Fruit fly (Drosophila melanogaster): Measurements from ENCODE around the gene CG8132.

The CG8132 gene

dm6 chr3R:9433270-9433669 is 32.0 kb downstream of the CG8132 start:
- TF ChIP-seq mirr (GFP tag; optimal IDR thresholded peaks at IDR 0.05) = peak; percentile 34
- 0 out of 3 replicates have a peak, but pooled peaks have one; percentile 12 for TF ChIP-seq CG2889 (GFP tag; IDR thresholded peaks at IDR 0.05)
- TF ChIP-seq Antp (GFP tag; optimal IDR thresholded peaks at IDR 0.05) = no peak
- no peak for TF ChIP-seq lov (optimal IDR thresholded peaks at IDR 0.05)
- TF ChIP-seq lov (GFP tag; IDR thresholded peaks at IDR 0.05) = 0 out of 3 replicates have a peak, but pooled peaks have one; percentile 11
- no peak for TF ChIP-seq CG7357 (GFP tag; IDR thresholded peaks at IDR 0.05)
- TF ChIP-seq ase (GFP tag; IDR thresholded peaks at IDR 0.05) = 0 out of 3 replicates have a peak, but pooled peaks have one; percentile 16
- TF ChIP-seq Deaf1 (tag; optimal IDR thresholded peaks at IDR 0.05) = peak; percentile 53

DNA sequence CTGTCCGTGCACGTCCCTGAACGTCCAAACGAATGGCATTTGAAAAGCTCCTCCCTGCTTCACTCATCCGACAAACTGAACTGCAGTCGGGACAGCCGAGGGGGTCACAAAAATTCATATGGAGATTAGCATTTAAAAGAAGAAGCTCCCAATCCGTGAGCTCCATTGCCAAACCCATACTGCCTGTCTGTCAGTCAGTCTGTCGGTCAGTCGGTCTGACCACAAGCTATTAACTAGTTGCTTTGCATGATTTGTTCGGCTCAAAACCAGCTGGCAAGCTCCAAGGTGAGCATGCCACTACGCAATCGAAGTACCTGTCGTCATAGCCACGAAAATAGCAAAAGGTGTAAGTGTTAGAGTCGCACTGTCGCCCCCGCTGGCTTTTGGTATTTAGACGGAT is 32.5 kb downstream of the CG8132 start:
- TF ChIP-seq Ets65A (GFP tag) (peak; percentile 26), CG4730 (GFP tag; IDR thresholded peaks at IDR 0.05) (no peak), CG8281 (tag; optimal IDR thresholded peaks at IDR 0.05) (no peak), vvl (GFP tag; IDR thresholded peaks at IDR 0.05) (peak; percentile 53), Med (GFP tag) (peak; percentile 58), Rfx (GFP tag; IDR thresholded peaks at IDR 0.05) (0 out of 2 replicates have a peak, but pooled peaks have one; percentile 13), Dek (tag; optimal IDR thresholded peaks at IDR 0.05) (no peak), chinmo (GFP tag; IDR thresholded peaks at IDR 0.05; ENCODE audit: partially characterized antibody) (peak; percentile 84; the same call in 3 of the 4 replicates), ftz-f1 (GFP tag; optimal IDR thresholded peaks at IDR 0.05) (peak; percentile 59), chm (GFP tag; IDR thresholded peaks at IDR 0.05) (0 out of 2 replicates have a peak, but pooled peaks have one; percentile 27), CG12769 (tag; optimal IDR thresholded peaks at IDR 0.05) (peak; percentile 34), Antp (GFP tag; optimal IDR thresholded peaks at IDR 0.05) (no peak)

DNA sequence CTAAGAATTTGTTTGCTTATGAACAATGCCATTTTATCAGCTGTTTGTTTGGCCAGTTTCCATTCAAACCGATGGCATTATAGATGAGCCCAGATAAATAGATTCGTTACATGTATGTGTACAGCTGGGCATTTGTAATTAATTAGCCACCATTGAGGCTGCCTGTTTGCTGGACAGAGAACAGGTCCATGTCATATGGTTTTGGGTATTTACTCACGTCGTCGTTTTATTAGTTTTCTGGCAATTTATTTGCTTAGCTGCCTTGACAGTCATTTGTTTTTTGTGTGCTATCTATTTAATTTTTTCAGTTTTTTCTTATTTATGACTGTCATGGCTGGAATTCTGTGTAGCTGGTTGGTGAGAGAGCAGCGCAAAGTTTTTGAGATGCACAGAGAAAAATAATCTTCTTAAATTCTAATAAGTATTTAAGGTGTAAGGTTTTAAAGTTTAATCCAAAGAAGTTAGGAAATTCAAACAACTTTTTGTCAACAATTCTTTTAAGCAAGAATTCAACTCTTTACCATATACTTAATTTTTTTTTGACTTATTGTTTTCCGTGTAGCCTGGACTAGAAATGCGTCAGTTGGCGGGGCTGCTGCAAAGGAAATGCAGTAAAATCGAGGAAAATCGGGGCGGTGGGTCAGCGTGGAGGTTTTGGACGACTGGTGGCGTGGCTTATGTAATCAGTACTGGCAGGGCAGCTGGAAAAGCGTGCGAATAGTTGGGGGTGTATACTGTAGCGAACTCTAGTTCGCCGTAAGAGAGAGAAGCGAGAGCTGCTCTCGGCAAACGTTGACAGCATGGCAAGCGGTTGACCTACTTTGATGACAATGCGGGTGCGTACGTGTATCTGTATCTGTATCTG is 33.5 kb downstream of the CG8132 start:
- peak; percentile 74 for TF ChIP-seq fu2 (GFP tag; optimal IDR thresholded peaks at IDR 0.05)
- TF ChIP-seq CG3995 (GFP tag; optimal IDR thresholded peaks at IDR 0.05) = peak; percentile 42
- peak; percentile 67 for TF ChIP-seq Atf-2 (GFP tag; optimal IDR thresholded peaks at IDR 0.05)
- peak; percentile 76 for TF ChIP-seq gcm (GFP tag; optimal IDR thresholded peaks at IDR 0.05)
- TF ChIP-seq CG14860 (GFP tag; IDR thresholded peaks at IDR 0.05; ENCODE audit: partially characterized antibody) = no peak
- TF ChIP-seq bigmax (GFP tag; optimal IDR thresholded peaks at IDR 0.05) = no peak
- TF ChIP-seq CG15514 (GFP tag; optimal IDR thresholded peaks at IDR 0.05) = peak; percentile 80
- TF ChIP-seq CG7745 (tag; optimal IDR thresholded peaks at IDR 0.05) = no peak
- TF ChIP-seq CG4404 (GFP tag; IDR thresholded peaks at IDR 0.05) = peak; percentile 50; the same call in 1 of the 2 replicates
- TF ChIP-seq Sox100B (GFP tag; optimal IDR thresholded peaks at IDR 0.05) = peak; percentile 86
- TF ChIP-seq Trl (optimal IDR thresholded peaks at IDR 0.05) = peak; percentile 39 to 43
- TF ChIP-seq Trl (GFP tag; optimal IDR thresholded peaks at IDR 0.05) = peak; percentile 78
- peak; percentile 74 for TF ChIP-seq CHES-1-like (GFP tag; optimal IDR thresholded peaks at IDR 0.05)
- TF ChIP-seq Neu2 (GFP tag; optimal IDR thresholded peaks at IDR 0.05; ENCODE audit: borderline replicate concordance) = no peak
- TF ChIP-seq lmd (GFP tag; IDR thresholded peaks at IDR 0.05) = peak; percentile 84
- peak; percentile 75 for TF ChIP-seq NFAT (GFP tag; IDR thresholded peaks at IDR 0.05)
- TF ChIP-seq CG2202 (tag; optimal IDR thresholded peaks at IDR 0.05) = peak; percentile 42
- TF ChIP-seq lola (GFP tag; optimal IDR thresholded peaks at IDR 0.05) = peak in 1 of 3 experiments; percentile 52
- 0 out of 2 replicates have a peak, but pooled peaks have one; percentile 62 for TF ChIP-seq toy (GFP tag; IDR thresholded peaks at IDR 0.05)
- TF ChIP-seq CG11085 (GFP tag; IDR thresholded peaks at IDR 0.05) = peak; percentile 64; the same call in 1 of the 2 replicates
- no peak for TF ChIP-seq ash1 (GFP tag; optimal IDR thresholded peaks at IDR 0.05)
- peak; percentile 84 for TF ChIP-seq CG10209 (GFP tag; optimal IDR thresholded peaks at IDR 0.05)
- peak; percentile 74 for TF ChIP-seq CG7357 (GFP tag; IDR thresholded peaks at IDR 0.05)
- peak; percentile 92 for TF ChIP-seq dysf (GFP tag; IDR thresholded peaks at IDR 0.05)
- TF ChIP-seq Scr (GFP tag; IDR thresholded peaks at IDR 0.05; ENCODE audit: partially characterized antibody) = no peak
- peak; percentile 74 for TF ChIP-seq E2f2 (GFP tag; IDR thresholded peaks at IDR 0.05)
- peak; percentile 69 for TF ChIP-seq trem (tag; optimal IDR thresholded peaks at IDR 0.05)
- TF ChIP-seq sqz (GFP tag; optimal IDR thresholded peaks at IDR 0.05) = peak; percentile 82
